Worm (Caenorhabditis elegans) whole organism, L4 larva: ENCODE data around the gene F07C6.3.

ENCODE experiments used
- F10B5.3 ChIP-seq: sonication (generic microtip); optimal IDR thresholded peaks from 2 replicates; lab custom pipeline; 2016; ENCODE audit warnings: mild to moderate bottlenecking, missing genetic modification characterization, missing compliant biosample characterization
- Y105C5A.15 ChIP-seq: fragments of 200-800 bp; sonication (Bioruptor generic); IDR thresholded peaks from 2 replicates; pipeline ENCODE4 v1.3.6; 2022; ENCODE audit warnings: missing genetic modification characterization, missing compliant biosample characterization
- Y75B8A.6 ChIP-seq: fragments of 200-800 bp; sonication (Bioruptor generic); IDR thresholded peaks from 2 replicates; pipeline ENCODE4 v1.3.6; 2022; ENCODE audit warnings: missing genetic modification reagents, missing genetic modification characterization, missing compliant biosample characterization
- ZK546.5 ChIP-seq, 2 experiments: sonication (generic microtip); optimal IDR thresholded peaks; 2 replicates each; lab custom pipeline; 2017; ENCODE audit warnings: missing biosample characterization in 2 of 2, missing genetic modification characterization in 2 of 2
- dpl-1 ChIP-seq: fragments of 150-350 bp; optimal IDR thresholded peaks from 2 replicates; lab custom pipeline; 2014; ENCODE audit warnings: missing biosample characterization, missing genetic modification reagents, missing genetic modification characterization
- lir-3 ChIP-seq: sonication (generic microtip); optimal IDR thresholded peaks from 2 replicates; lab custom pipeline; 2016; ENCODE audit warnings: mild to moderate bottlenecking, missing genetic modification characterization, missing compliant biosample characterization
- nhr-237 ChIP-seq: sonication (generic microtip); optimal IDR thresholded peaks from 2 replicates; lab custom pipeline; 2017; ENCODE audit warnings: missing biosample characterization, missing genetic modification characterization
- snpc-4 ChIP-seq: fragments of 150-350 bp; optimal IDR thresholded peaks from 2 replicates; lab custom pipeline; 2014; ENCODE audit warnings: missing biosample characterization, missing genetic modification characterization
- vab-7 ChIP-seq: fragments of 200-800 bp; sonication (Bioruptor generic); IDR thresholded peaks from 2 replicates; pipeline ENCODE4 v1.3.6; 2022; ENCODE audit warnings: missing genetic modification reagents, missing genetic modification characterization, missing compliant biosample characterization
- zag-1 ChIP-seq: fragments of 150-350 bp; optimal IDR thresholded peaks from 2 replicates; lab custom pipeline; 2014; ENCODE audit warnings: missing biosample characterization, missing genetic modification characterization

- TF ChIP-seq lir-3 (tag; lab: Kevin White, UChicago) (no peak), F10B5.3 (tag; lab: Kevin White, UChicago) (no peak), vab-7 (GFP tag; lab: Robert Waterston, UW) (no peak), nhr-237 (tag; lab: Kevin White, UChicago) (no peak), Y105C5A.15 (GFP tag; lab: Robert Waterston, UW) (no peak), ZK546.5 (tag; optimal IDR thresholded peaks at IDR 0.05; lab: Kevin White, UChicago) (no peak), Y75B8A.6 (GFP tag; lab: Robert Waterston, UW) (no peak), snpc-4 (tag; lab: Kevin White, UChicago) (no peak), dpl-1 (GFP tag; lab: Kevin White, UChicago) (no peak), zag-1 (tag; lab: Kevin White, UChicago) (no peak)
Observed at ce11 chrIV:12813822-12814221, 24.8 kb downstream of the F07C6.3 start.
